Worm (Caenorhabditis elegans): ENCODE results near the gene rpl-29.

ce11 chrIV:13836290-13836689, 45.7 kb upstream of the rpl-29 start, which contains the start of gene H08M01.1:
- TF ChIP-seq dpl-1 (GFP tag; optimal IDR thresholded peaks at IDR 0.05) (no peak), unc-130 (tag; optimal IDR thresholded peaks at IDR 0.05) (no peak), nhr-28 (tag; optimal IDR thresholded peaks at IDR 0.05) (no peak), nhr-237 (tag; optimal IDR thresholded peaks at IDR 0.05) (no peak), alr-1 (tag; optimal IDR thresholded peaks at IDR 0.05; ENCODE audit: borderline replicate concordance) (no peak), mep-1 (tag; optimal IDR thresholded peaks at IDR 0.05) (no peak)
